Fruit fly (Drosophila melanogaster): Measurements from ENCODE around the gene CG14969.

CG14969 gene

dm6 chr3L:3319992-3320732 is 14.6 kb downstream of the CG14969 start (continued):
- TF ChIP-seq CG10267 (tag; optimal IDR thresholded peaks at IDR 0.05) (no peak), CG2202 (tag; optimal IDR thresholded peaks at IDR 0.05) (no peak), bsh (GFP tag; optimal IDR thresholded peaks at IDR 0.05) (peak in 1 of 2 experiments; percentile 13), vfl (GFP tag; optimal IDR thresholded peaks at IDR 0.05) (no peak), stc (GFP tag; IDR thresholded peaks at IDR 0.05) (peak; percentile 13; the same call in 1 of the 2 replicates), lola (GFP tag; optimal IDR thresholded peaks at IDR 0.05) (no peak), CG8281 (tag; optimal IDR thresholded peaks at IDR 0.05) (no peak), psq (GFP tag; optimal IDR thresholded peaks at IDR 0.05) (no peak), Pdp1 (GFP tag; optimal IDR thresholded peaks at IDR 0.05) (peak; percentile 33 to 59), lmd (GFP tag; IDR thresholded peaks at IDR 0.05) (peak; percentile 19; the same call in 1 of the 2 replicates), CG8359 (GFP tag; optimal IDR thresholded peaks at IDR 0.05; ENCODE audit: borderline replicate concordance) (no peak), MBD-R2 (GFP tag; IDR thresholded peaks at IDR 0.05) (peak; percentile 12; the same call in 1 of the 2 replicates), wdn (GFP tag; IDR thresholded peaks at IDR 0.05) (0 out of 2 replicates have a peak, but pooled peaks have one; percentile 18), pho (GFP tag; optimal IDR thresholded peaks at IDR 0.05) (peak; percentile 2), lilli (GFP tag; optimal IDR thresholded peaks at IDR 0.05) (peak; percentile 50), HLH54F (GFP tag; optimal IDR thresholded peaks at IDR 0.05) (peak; percentile 38), CG18619 (GFP tag; optimal IDR thresholded peaks at IDR 0.05) (no peak), CG17568 (GFP tag; optimal IDR thresholded peaks at IDR 0.05) (no peak), CG7745 (tag; optimal IDR thresholded peaks at IDR 0.05) (no peak), luna (GFP tag; optimal IDR thresholded peaks at IDR 0.05) (peak; percentile 21), sisA (GFP tag; IDR thresholded peaks at IDR 0.05) (0 out of 2 replicates have a peak, but pooled peaks have one; percentile 18), CG5245 (GFP tag; optimal IDR thresholded peaks at IDR 0.05) (no peak), mam (GFP tag; optimal IDR thresholded peaks at IDR 0.05) (peak; percentile 41), fu2 (GFP tag; optimal IDR thresholded peaks at IDR 0.05) (no peak), CG13296 (GFP tag; optimal IDR thresholded peaks at IDR 0.05) (peak; percentile 51), ash1 (GFP tag; optimal IDR thresholded peaks at IDR 0.05) (no peak), onecut (GFP tag; IDR thresholded peaks at IDR 0.05) (peak; percentile 15; the same call in 1 of the 2 replicates), CG7271 (tag; optimal IDR thresholded peaks at IDR 0.05) (no peak), CkIIα-i1 (GFP tag; IDR thresholded peaks at IDR 0.05) (no peak), NC2α (GFP tag; optimal IDR thresholded peaks at IDR 0.05) (no peak), bigmax (GFP tag; optimal IDR thresholded peaks at IDR 0.05) (no peak), peb (GFP tag; IDR thresholded peaks at IDR 0.05) (no peak), Fer1 (GFP tag; optimal IDR thresholded peaks at IDR 0.05) (peak; percentile 46), Tbp (GFP tag; optimal IDR thresholded peaks at IDR 0.05) (no peak), eve (GFP tag; optimal IDR thresholded peaks at IDR 0.05) (no peak), crol (GFP tag; IDR thresholded peaks at IDR 0.05) (no peak), Xbp1 (GFP tag; optimal IDR thresholded peaks at IDR 0.05) (peak; percentile 43), CG6254 (GFP tag; optimal IDR thresholded peaks at IDR 0.05) (no peak), CG4282 (GFP tag; optimal IDR thresholded peaks at IDR 0.05) (peak; percentile 43), dpn (GFP tag; optimal IDR thresholded peaks at IDR 0.05) (peak; percentile 6 to 33), Hr3 (GFP tag; optimal IDR thresholded peaks at IDR 0.05) (no peak), CG2875 (GFP tag; optimal IDR thresholded peaks at IDR 0.05) (no peak), zfh1 (GFP tag; IDR thresholded peaks at IDR 0.05) (no peak), B-H1 (GFP tag; IDR thresholded peaks at IDR 0.05) (no peak), Hsf (GFP tag; optimal IDR thresholded peaks at IDR 0.05) (peak; percentile 14), pan (optimal IDR thresholded peaks at IDR 0.05) (no peak), pan (GFP tag; optimal IDR thresholded peaks at IDR 0.05 in 1 of 2, IDR thresholded peaks at IDR 0.05 in 1 of 2) (peak in 1 of 2 experiments; percentile 47), vvl (GFP tag; IDR thresholded peaks at IDR 0.05) (peak; percentile 24; the same call in 1 of the 2 replicates), Doc2 (GFP tag; IDR thresholded peaks at IDR 0.05) (no peak), CG12659 (GFP tag; optimal IDR thresholded peaks at IDR 0.05) (no peak)
